Worm (Caenorhabditis elegans): Measurements from ENCODE around the gene C48B4.9.

The C48B4.9 gene

ce11 chrIII:9521410-9522090, 41.6 kb downstream of the C48B4.9 start, which contains the start of the genes clu-1 and prp-40:
TSS of gene clu-1 (minus strand) at chrIII:9521460.
TSS of gene prp-40 (plus strand) at chrIII:9522075.
- no peak for TF ChIP-seq peb-1 (tag; optimal IDR thresholded peaks at IDR 0.05)
- TF ChIP-seq ceh-16 (tag; optimal IDR thresholded peaks at IDR 0.05), result peak; percentile 60
- no peak for TF ChIP-seq aly-2 (tag; optimal IDR thresholded peaks at IDR 0.05)
- no peak for TF ChIP-seq alr-1 (tag; optimal IDR thresholded peaks at IDR 0.05)
- TF ChIP-seq nhr-25 (tag; optimal IDR thresholded peaks at IDR 0.05), result peak; percentile 90
- no peak for TF ChIP-seq dmd-4 (tag; optimal IDR thresholded peaks at IDR 0.05)
- TF ChIP-seq nhr-10 (tag; optimal IDR thresholded peaks at IDR 0.05), result peak; percentile 73
- peak; percentile 89 for TF ChIP-seq mab-5 (tag; optimal IDR thresholded peaks at IDR 0.05)
- peak; percentile 98 for TF ChIP-seq C34F6.9 (tag; optimal IDR thresholded peaks at IDR 0.05)
- no peak for TF ChIP-seq lin-39 (tag; optimal IDR thresholded peaks at IDR 0.05)
- TF ChIP-seq nhr-12 (tag; optimal IDR thresholded peaks at IDR 0.05), result no peak
- peak; percentile 33 for TF ChIP-seq ZK546.5 (tag; optimal IDR thresholded peaks at IDR 0.05)
- peak in 1 of 2 experiments; percentile 46 for TF ChIP-seq mdl-1 (tag; optimal IDR thresholded peaks at IDR 0.05)
- no peak for TF ChIP-seq nhr-77 (tag; optimal IDR thresholded peaks at IDR 0.05)
- peak; percentile 73 for TF ChIP-seq fos-1 (tag; optimal IDR thresholded peaks at IDR 0.05)
- TF ChIP-seq zag-1 (tag; optimal IDR thresholded peaks at IDR 0.05), result peak; percentile 81
- no peak for TF ChIP-seq nhr-237 (tag; optimal IDR thresholded peaks at IDR 0.05)
- peak; percentile 48 for TF ChIP-seq snpc-4 (tag; optimal IDR thresholded peaks at IDR 0.05)
- peak; percentile 36 for TF ChIP-seq blmp-1 (tag; optimal IDR thresholded peaks at IDR 0.05; ENCODE audit: insufficient read depth)
- TF ChIP-seq nhr-23 (tag; optimal IDR thresholded peaks at IDR 0.05), result no peak
- TF ChIP-seq nhr-6 (tag; optimal IDR thresholded peaks at IDR 0.05), result peak; percentile 72
- peak; percentile 94 for TF ChIP-seq unc-55 (GFP tag; optimal IDR thresholded peaks at IDR 0.05)
- TF ChIP-seq ztf-4 (tag; optimal IDR thresholded peaks at IDR 0.05), result peak; percentile 50
- peak; percentile 96 for TF ChIP-seq nhr-129 (tag; optimal IDR thresholded peaks at IDR 0.05)
- TF ChIP-seq nhr-11 (tag; optimal IDR thresholded peaks at IDR 0.05), result no peak
- peak; percentile 12 for TF ChIP-seq ceh-82 (tag; optimal IDR thresholded peaks at IDR 0.05)
- TF ChIP-seq gmeb-1 (tag; optimal IDR thresholded peaks at IDR 0.05), result peak; percentile 89
- peak; percentile 84 for TF ChIP-seq sma-9 (GFP tag; optimal IDR thresholded peaks at IDR 0.05)
- no peak for TF ChIP-seq sma-9 (tag; optimal IDR thresholded peaks at IDR 0.05)
- TF ChIP-seq lin-13 (GFP tag; optimal IDR thresholded peaks at IDR 0.05), result peak; percentile 90
- TF ChIP-seq egl-27 (tag; optimal IDR thresholded peaks at IDR 0.05), result no peak
- peak; percentile 84 for TF ChIP-seq nhr-21 (tag; optimal IDR thresholded peaks at IDR 0.05)
- peak; percentile 15 for TF ChIP-seq R02D3.7 (tag; optimal IDR thresholded peaks at IDR 0.05)
- peak; percentile 67 for TF ChIP-seq sem-4 (tag; optimal IDR thresholded peaks at IDR 0.05)
- peak; percentile 86 for TF ChIP-seq crh-2 (tag; optimal IDR thresholded peaks at IDR 0.05)
- peak; percentile 42 for TF ChIP-seq ama-1 (optimal IDR thresholded peaks at IDR 0.05)
- TF ChIP-seq unc-39 (tag; optimal IDR thresholded peaks at IDR 0.05), result no peak
- TF ChIP-seq lin-11 (tag; optimal IDR thresholded peaks at IDR 0.05), result peak; percentile 85
- no peak for TF ChIP-seq ztf-1 (GFP tag; conservative IDR thresholded peaks at IDR 0.05)
- peak; percentile 91 for TF ChIP-seq F13H6.1 (tag; optimal IDR thresholded peaks at IDR 0.05)
- peak; percentile 86 to 95 for TF ChIP-seq lsy-2 (tag; optimal IDR thresholded peaks at IDR 0.05)
- peak; percentile 89 for TF ChIP-seq sma-3 (GFP tag; optimal IDR thresholded peaks at IDR 0.05)

DNA sequence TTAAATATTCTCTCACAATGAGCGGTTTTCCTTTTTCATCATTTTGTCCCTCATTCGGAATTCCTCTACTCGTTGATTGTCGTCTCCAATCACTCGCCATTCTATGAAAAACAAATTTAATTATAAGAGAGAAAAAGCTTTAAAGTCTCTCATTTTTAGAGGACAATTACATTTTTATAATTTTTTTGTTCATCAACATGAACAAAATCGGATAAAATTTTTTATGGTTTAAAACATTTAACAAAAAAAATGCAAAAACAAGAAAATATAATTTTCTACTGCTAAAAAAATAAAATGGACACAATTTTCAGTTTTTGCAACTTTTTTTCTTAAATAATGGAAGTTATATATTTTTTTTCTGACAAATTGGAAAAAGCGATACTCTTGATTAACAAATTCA, 47.0 kb downstream of the C48B4.9 start, which contains the start of gene F55H2.7:
TSS of gene F55H2.7 (minus strand) at position 101 of the 400 bp plus-strand sequence.
- TF ChIP-seq unc-55 (GFP tag; optimal IDR thresholded peaks at IDR 0.05) (no peak), sem-4 (tag; optimal IDR thresholded peaks at IDR 0.05) (no peak), mdl-1 (tag; optimal IDR thresholded peaks at IDR 0.05) (no peak), mbf-1 (tag; optimal IDR thresholded peaks at IDR 0.05) (no peak), blmp-1 (tag; optimal IDR thresholded peaks at IDR 0.05; ENCODE audit: insufficient read depth) (no peak), lin-13 (GFP tag; optimal IDR thresholded peaks at IDR 0.05) (no peak), nhr-10 (tag; optimal IDR thresholded peaks at IDR 0.05) (no peak), nhr-25 (tag; optimal IDR thresholded peaks at IDR 0.05) (no peak), sma-3 (GFP tag; optimal IDR thresholded peaks at IDR 0.05) (no peak), lin-11 (tag; optimal IDR thresholded peaks at IDR 0.05) (no peak), Y55F3AM.14 (GFP tag; optimal IDR thresholded peaks at IDR 0.05) (no peak), snpc-4 (tag; optimal IDR thresholded peaks at IDR 0.05) (no peak), ceh-82 (tag; optimal IDR thresholded peaks at IDR 0.05) (no peak), ztf-1 (GFP tag; conservative IDR thresholded peaks at IDR 0.05) (no peak), gmeb-1 (tag; optimal IDR thresholded peaks at IDR 0.05) (no peak), elt-3 (tag; optimal IDR thresholded peaks at IDR 0.05) (no peak), ama-1 (optimal IDR thresholded peaks at IDR 0.05) (no peak)
